Worm (Caenorhabditis elegans) whole organism, L4 larva: ENCODE results near the gene Y102A5C.36.
"Not testable (repeated sequence)": the region's sequence is repeated elsewhere in the genome, so short reads cannot be mapped to it uniquely, and the experiment has no call there.

Experiments
- F37D6.2 ChIP-seq: sonication (generic microtip); optimal IDR thresholded peaks from 2 replicates; lab custom pipeline; 2016; ENCODE audit warnings: mild to moderate bottlenecking, missing genetic modification characterization, missing compliant biosample characterization
- F49E8.2 ChIP-seq: sonication (generic microtip); optimal IDR thresholded peaks from 2 replicates; lab custom pipeline; 2016; ENCODE audit warnings: missing compliant biosample characterization, mild to moderate bottlenecking, missing genetic modification characterization, borderline replicate concordance
- T20F7.1 ChIP-seq: fragments of 200-800 bp; sonication (Bioruptor generic); optimal IDR thresholded peaks from 2 replicates; lab custom pipeline; 2018; ENCODE audit warnings: mild to moderate bottlenecking, missing genetic modification characterization, missing compliant biosample characterization
- Y75B8A.6 ChIP-seq: fragments of 200-800 bp; sonication (Bioruptor generic); IDR thresholded peaks from 2 replicates; pipeline ENCODE4 v1.3.6; 2022; ENCODE audit warnings: missing genetic modification reagents, missing genetic modification characterization, missing compliant biosample characterization
- ZK337.2 ChIP-seq: fragments of 200-800 bp; sonication (Bioruptor generic); IDR thresholded peaks from 2 replicates; pipeline ENCODE4 v1.3.6; 2022; ENCODE audit warnings: missing genetic modification reagents, missing genetic modification characterization, missing compliant biosample characterization
- aha-1 ChIP-seq: fragments of 150-350 bp; peaks from one replicate; lab custom pipeline; 2014; ENCODE audit warnings: missing biosample characterization, missing genetic modification characterization
- attf-4 ChIP-seq: sonication (generic microtip); optimal IDR thresholded peaks from 3 replicates; lab custom pipeline; 2017; ENCODE audit warnings: missing biosample characterization, missing genetic modification characterization
- ces-1 ChIP-seq: fragments of 150-350 bp; sonication (generic microtip); optimal IDR thresholded peaks from 4 replicates; lab custom pipeline; 2014; ENCODE audit warnings: missing biosample characterization, missing genetic modification reagents, missing genetic modification characterization
- duxl-1 ChIP-seq: sonication (generic microtip); optimal IDR thresholded peaks from 2 replicates; lab custom pipeline; 2016; ENCODE audit warnings: mild to moderate bottlenecking, missing genetic modification characterization, moderate library complexity, missing compliant biosample characterization; ENCODE audit not compliant: poor library complexity
- hif-1 ChIP-seq, 2 experiments: sonication (generic microtip); optimal IDR thresholded peaks; 2 replicates each; lab custom pipeline; 2016 to 2017; ENCODE audit warnings: missing compliant biosample characterization in 2 of 2, missing genetic modification characterization in 2 of 2, missing genetic modification reagents in 2 of 2, missing genotype in 2 of 2, mild to moderate bottlenecking in 1 of 2
- hlh-11 ChIP-seq: fragments of 200-800 bp; sonication (Bioruptor generic); optimal IDR thresholded peaks from 2 replicates; lab custom pipeline; 2018; ENCODE audit warnings: mild to moderate bottlenecking, missing genetic modification characterization, missing compliant biosample characterization
- jun-1 ChIP-seq: fragments of 150-350 bp; optimal IDR thresholded peaks from 2 replicates; lab custom pipeline; 2014; ENCODE audit warnings: missing biosample characterization, missing genetic modification reagents, missing genetic modification characterization
- lim-7 ChIP-seq: fragments of 200-800 bp; sonication (Bioruptor generic); IDR thresholded peaks from 2 replicates; pipeline ENCODE4 v1.3.6; 2022; ENCODE audit warnings: missing genetic modification characterization, missing compliant biosample characterization
- lin-1 ChIP-seq: fragments of 200-800 bp; sonication (Bioruptor generic); IDR thresholded peaks from 2 replicates; pipeline ENCODE4 v1.3.6; 2022; ENCODE audit warnings: missing genetic modification reagents, missing genetic modification characterization, missing compliant biosample characterization
- lin-15B ChIP-seq: fragments of 150-350 bp; sonication (generic microtip); optimal IDR thresholded peaks from 3 replicates; lab custom pipeline; 2014; ENCODE audit warnings: missing biosample characterization, missing genetic modification characterization
- lin-38 ChIP-seq: fragments of 200-800 bp; sonication (Bioruptor generic); IDR thresholded peaks from 2 replicates; pipeline ENCODE4 v1.3.6; 2022; ENCODE audit warnings: missing genetic modification reagents, missing genetic modification characterization, missing compliant biosample characterization
- lsy-2 ChIP-seq, 2 experiments: fragments of 150-350 bp in 1 of 2; sonication (generic microtip) in 1 of 2; optimal IDR thresholded peaks; 2 replicates each; lab custom pipeline; 2014 to 2017; ENCODE audit warnings: missing biosample characterization in 2 of 2, missing genetic modification characterization in 2 of 2
- madf-9 ChIP-seq: fragments of 200-800 bp; sonication (Bioruptor generic); conservative IDR thresholded peaks from 2 replicates; pipeline ENCODE4 v1.3.6; 2022; ENCODE audit warnings: missing genetic modification reagents, missing genetic modification characterization, missing compliant biosample characterization
- nhr-41 ChIP-seq: fragments of 200-800 bp; sonication (Bioruptor generic); IDR thresholded peaks from 2 replicates; pipeline ENCODE4 v1.3.6; 2022; ENCODE audit warnings: missing genetic modification reagents, missing genetic modification characterization, missing compliant biosample characterization
- nhr-42 ChIP-seq: fragments of 200-800 bp; sonication (Bioruptor generic); IDR thresholded peaks from 2 replicates; pipeline ENCODE4 v1.3.6; 2022; ENCODE audit warnings: missing genetic modification characterization, missing compliant biosample characterization
- nhr-76 ChIP-seq: fragments of 150-350 bp; optimal IDR thresholded peaks from 2 replicates; lab custom pipeline; 2014; ENCODE audit warnings: missing biosample characterization, missing genetic modification characterization
- pha-4 ChIP-seq, 2 experiments: fragments of 150-350 bp in 1 of 2; fragments of 200-800 bp in 1 of 2; sonication (Bioruptor generic) in 1 of 2; IDR thresholded peaks in 1 of 2; optimal IDR thresholded peaks in 1 of 2; 2 replicates each; pipeline versions ENCODE4 v1.3.6 to Lab custom; 2014 to 2022; ENCODE audit warnings: missing genetic modification characterization in 2 of 2, missing genetic modification reagents in 2 of 2, missing biosample characterization in 1 of 2, missing compliant biosample characterization in 1 of 2
- spr-3 ChIP-seq: fragments of 200-800 bp; sonication (Bioruptor generic); optimal IDR thresholded peaks from 2 replicates; lab custom pipeline; 2018; ENCODE audit warnings: mild to moderate bottlenecking, missing genetic modification characterization, missing compliant biosample characterization
- tag-97 ChIP-seq: fragments of 200-800 bp; sonication (Bioruptor generic); IDR thresholded peaks from 2 replicates; pipeline ENCODE4 v1.3.6; 2022; ENCODE audit warnings: missing genetic modification characterization, missing compliant biosample characterization
- ztf-11 ChIP-seq: fragments of 150-350 bp; optimal IDR thresholded peaks from 2 replicates; lab custom pipeline; 2014; ENCODE audit warnings: missing biosample characterization, missing genetic modification characterization

Gene Y102A5C.36

DNA sequence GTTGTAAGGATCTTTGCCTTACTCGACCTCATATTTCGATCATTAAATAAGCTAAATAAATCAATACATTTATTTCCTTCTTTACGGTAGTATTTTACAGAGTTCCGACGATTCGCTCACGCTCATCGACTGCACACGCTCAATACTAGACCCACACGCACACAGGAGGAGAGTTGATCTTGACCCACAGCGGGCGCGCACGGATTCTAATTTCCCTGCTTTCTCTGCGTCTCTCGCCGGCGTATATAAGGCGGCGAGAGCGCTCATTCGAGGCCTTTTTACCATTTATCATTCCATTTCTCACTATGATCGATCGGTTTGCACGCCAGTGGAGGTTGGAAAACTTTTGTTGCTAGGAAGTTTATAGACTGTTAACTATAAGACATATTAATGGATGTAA, 22.8 kb upstream of the Y102A5C.36 start:
- TF ChIP-seq pha-4 (GFP tag; IDR thresholded peaks at IDR 0.05; lab: Robert Waterston, UW): no peak
- no peak for TF ChIP-seq pha-4 (tag; optimal IDR thresholded peaks at IDR 0.05; lab: Kevin White, UChicago)
- TF ChIP-seq nhr-76 (tag; lab: Kevin White, UChicago): no peak
- TF ChIP-seq lin-15B: no peak
- no peak for TF ChIP-seq spr-3
- TF ChIP-seq lsy-2 (tag; optimal IDR thresholded peaks at IDR 0.05; lab: Kevin White, UChicago): no peak
- no peak for TF ChIP-seq ztf-11 (tag; lab: Kevin White, UChicago)

DNA sequence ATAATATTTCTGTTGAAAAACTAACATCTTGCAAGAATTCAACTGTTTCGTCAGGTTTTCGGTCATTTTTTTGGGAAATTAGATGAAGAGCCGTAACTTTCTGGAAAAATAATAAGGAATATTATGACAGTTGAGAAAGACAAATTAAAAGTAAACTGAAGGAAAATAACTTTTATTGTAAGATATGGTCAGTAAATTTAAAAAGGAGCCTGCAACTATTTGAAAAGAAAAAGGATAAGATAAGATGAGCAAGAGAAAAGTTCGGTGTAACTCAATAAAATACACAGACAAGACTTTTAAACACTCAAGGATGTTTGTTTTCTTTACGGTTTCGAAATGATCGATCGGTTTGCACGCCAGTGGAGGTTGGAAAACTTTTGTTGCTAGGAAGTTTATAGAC, 22.4 kb upstream of the Y102A5C.36 start, which contains the start of gene fbxa-111:
Gene fbxa-111 (minus strand): TSS at position 101 of the 400 bp plus-strand sequence.
- TF ChIP-seq pha-4 (GFP tag; IDR thresholded peaks at IDR 0.05; lab: Robert Waterston, UW); pha-4 (tag; optimal IDR thresholded peaks at IDR 0.05; lab: Kevin White, UChicago); duxl-1 (tag; lab: Kevin White, UChicago); attf-4 (tag; lab: Kevin White, UChicago): not testable (repeated sequence)

DNA sequence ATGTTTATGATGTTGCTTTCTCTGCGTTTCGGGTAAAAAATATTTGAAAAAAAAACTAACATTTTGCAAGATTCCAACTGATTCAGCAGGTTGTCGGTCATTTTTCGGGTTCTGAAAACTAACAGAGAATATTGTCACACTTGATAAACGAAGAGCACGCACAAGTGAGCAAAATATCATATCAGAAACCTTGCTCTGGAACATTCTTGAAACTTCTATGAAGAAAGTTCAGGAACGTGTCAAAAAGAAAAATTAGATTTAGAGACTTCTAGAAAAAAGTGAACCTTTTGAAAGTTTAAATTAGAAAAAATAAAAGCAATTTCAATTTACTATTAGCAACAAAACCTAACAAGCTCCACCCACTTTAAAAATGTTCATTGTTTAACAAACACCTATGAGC, 20.8 kb upstream of the Y102A5C.36 start, which contains the start of gene fbxa-112:
Gene fbxa-112 (minus strand): TSS at position 101 of the 400 bp plus-strand sequence.
- not testable (repeated sequence) for TF ChIP-seq ces-1; nhr-41 (GFP tag; lab: Robert Waterston, UW); F37D6.2 (tag; lab: Kevin White, UChicago)
- TF ChIP-seq, all 104 proteins: peak for 0; not testable (repeated sequence) for 104

DNA sequence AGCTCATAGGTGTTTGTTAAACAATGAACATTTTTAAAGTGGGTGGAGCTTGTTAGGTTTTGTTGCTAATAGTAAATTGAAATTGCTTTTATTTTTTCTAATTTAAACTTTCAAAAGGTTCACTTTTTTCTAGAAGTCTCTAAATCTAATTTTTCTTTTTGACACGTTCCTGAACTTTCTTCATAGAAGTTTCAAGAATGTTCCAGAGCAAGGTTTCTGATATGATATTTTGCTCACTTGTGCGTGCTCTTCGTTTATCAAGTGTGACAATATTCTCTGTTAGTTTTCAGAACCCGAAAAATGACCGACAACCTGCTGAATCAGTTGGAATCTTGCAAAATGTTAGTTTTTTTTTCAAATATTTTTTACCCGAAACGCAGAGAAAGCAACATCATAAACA, 11.5 kb upstream of the Y102A5C.36 start, which contains the start of gene fbxa-148:
Gene fbxa-148 (plus strand): TSS at position 301 of the 400 bp plus-strand sequence.
- not testable (repeated sequence) for TF ChIP-seq lim-7, tag-97, Y75B8A.6 (GFP tag; lab: Robert Waterston, UW)

DNA sequence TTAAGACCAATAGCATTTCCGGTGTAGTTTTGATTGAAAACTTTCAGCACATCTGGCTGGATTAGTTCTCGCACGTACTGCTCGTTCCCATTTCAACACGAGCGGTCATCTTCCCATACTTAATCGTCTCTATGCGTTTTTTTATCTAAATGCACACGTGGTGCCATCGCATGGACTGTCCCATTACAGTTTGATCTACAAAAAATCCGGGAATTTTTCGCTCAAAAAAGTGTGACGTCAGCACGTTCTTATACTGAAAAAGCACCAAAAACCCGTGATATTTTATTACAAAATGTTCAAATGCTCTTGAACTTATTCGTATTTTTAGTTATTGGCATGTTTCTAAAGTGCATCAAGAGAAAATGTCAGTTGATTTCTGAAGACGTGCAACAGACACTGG, 5.3 kb downstream of the Y102A5C.36 start, which contains the start of gene Y102A5C.4:
Gene Y102A5C.4 (plus strand): TSS at position 301 of the 400 bp plus-strand sequence.
- no peak for TF ChIP-seq madf-9 (GFP tag; lab: Robert Waterston, UW)
- TF ChIP-seq lin-1 (GFP tag; lab: Robert Waterston, UW): no peak
- no peak for TF ChIP-seq jun-1 (tag; lab: Kevin White, UChicago)

DNA sequence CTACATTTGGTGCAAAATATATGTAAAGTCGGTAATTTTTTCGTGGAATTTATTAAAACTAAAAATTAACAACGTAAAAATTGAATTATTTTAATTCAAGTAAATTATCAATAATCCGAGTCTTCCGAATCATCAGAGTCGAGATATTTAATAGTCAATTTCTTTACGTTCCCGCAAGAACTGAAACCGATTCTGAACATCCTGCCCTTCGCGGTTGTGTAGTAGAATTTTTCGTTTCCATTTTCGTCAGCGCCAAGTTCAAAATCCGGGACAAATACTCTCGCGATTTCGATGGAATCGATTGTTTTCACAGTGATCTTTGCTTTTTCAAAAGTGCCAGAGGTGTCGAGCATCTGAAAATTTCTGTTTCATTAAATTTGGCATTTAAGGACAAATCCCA, 7.6 kb downstream of the Y102A5C.36 start:
- TF ChIP-seq lin-38 (peak; percentile 63), tag-97 (GFP tag; lab: Robert Waterston, UW) (no peak), F49E8.2 (tag; lab: Kevin White, UChicago) (peak; percentile 68), hif-1 (tag; optimal IDR thresholded peaks at IDR 0.05; lab: Kevin White, UChicago) (no peak), T20F7.1 (GFP tag; lab: Kevin White, UChicago) (no peak)
- TF ChIP-seq, all 104 proteins: peak for 2

DNA sequence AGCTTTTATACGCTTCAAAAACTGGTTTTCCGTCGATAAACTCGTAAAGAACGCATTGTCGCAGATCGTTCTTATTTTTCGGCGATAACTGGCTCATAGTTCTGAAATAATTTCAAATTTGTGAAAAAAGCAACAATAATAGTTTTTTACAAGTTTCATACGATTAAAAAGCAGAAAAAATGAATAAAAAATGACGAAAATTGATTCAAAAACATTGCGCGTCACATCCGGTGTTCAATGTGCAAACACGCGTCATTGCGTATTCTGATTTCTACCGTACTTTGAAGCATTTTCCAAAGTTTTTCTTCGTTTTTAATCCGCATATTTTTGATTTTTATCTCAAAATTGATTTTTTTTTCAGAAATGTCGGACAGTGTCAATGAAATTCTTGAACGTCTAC, 8.9 kb downstream of the Y102A5C.36 start, which contains the start of the genes fbxa-206 and Y102A5C.2:
Gene fbxa-206 (minus strand): TSS at position 101 of the 400 bp plus-strand sequence.
Gene Y102A5C.2 (plus strand): TSS at position 354 of the 400 bp plus-strand sequence.
- TF ChIP-seq aha-1 (peak; percentile 18), hlh-11 (tag; lab: Kevin White, UChicago) (no peak)

DNA sequence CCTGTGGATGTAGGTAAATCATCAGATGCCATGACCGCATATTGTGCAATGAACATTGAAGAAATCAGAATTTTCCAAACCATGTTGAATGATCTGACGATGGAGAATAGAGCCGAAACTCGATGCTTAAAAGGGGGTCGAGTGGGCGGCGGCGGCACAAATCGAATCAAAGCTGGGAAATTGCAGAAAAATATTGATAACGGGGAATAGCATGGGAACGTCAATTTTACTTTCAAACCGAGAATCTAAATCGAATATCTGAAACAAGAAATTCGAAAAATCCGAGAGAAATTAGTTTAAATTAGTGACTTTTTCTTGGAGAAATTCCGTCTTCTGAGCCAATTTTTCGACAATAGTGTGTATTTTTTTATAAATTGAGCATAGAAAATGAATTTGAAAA, 11.2 kb downstream of the Y102A5C.36 start, which contains the start of gene F09C6.10:
Gene F09C6.10 (minus strand): TSS at position 101 of the 400 bp plus-strand sequence.
- TF ChIP-seq nhr-42 (GFP tag; lab: Robert Waterston, UW) (no peak), ZK337.2 (GFP tag; lab: Robert Waterston, UW) (no peak), pha-4 (GFP tag; IDR thresholded peaks at IDR 0.05; lab: Robert Waterston, UW) (no peak), pha-4 (tag; optimal IDR thresholded peaks at IDR 0.05; lab: Kevin White, UChicago) (no peak)
